Worm (Caenorhabditis elegans): ENCODE measurements around the gene glt-7.

- TF ChIP-seq dao-5 (tag; optimal IDR thresholded peaks at IDR 0.05): no peak
- TF ChIP-seq W03F9.2 (tag; optimal IDR thresholded peaks at IDR 0.05): no peak
- no peak for TF ChIP-seq him-1 (tag; optimal IDR thresholded peaks at IDR 0.05)
These were observed 16.1 kb downstream of the glt-7 start, which contains the start of gene F56A11.4 for ce11 chrIV:548000-548399.
